Fruit fly (Drosophila melanogaster) whole organism, embryonic: ENCODE results near the gene CG14400.

Experiments used
- Abd-B ChIP-seq: fragments of 200-800 bp; sonication (Bioruptor generic); optimal IDR thresholded peaks from 2 replicates; lab custom pipeline; 2018; ENCODE audit warnings: missing biosample characterization, mild to moderate bottlenecking, missing genetic modification characterization, moderate library complexity
- Adf1 ChIP-seq: fragments of 200-800 bp; sonication (Bioruptor generic); IDR thresholded peaks from 2 replicates; pipeline ENCODE4 v1.3.6; 2022; ENCODE audit warnings: missing biosample characterization, missing genetic modification characterization
- CG11504 ChIP-seq: fragments of 200-800 bp; sonication (Bioruptor generic); optimal IDR thresholded peaks from 3 replicates; lab custom pipeline; 2019; ENCODE audit warnings: missing biosample characterization, mild to moderate bottlenecking, missing genetic modification characterization, moderate library complexity
- CG12219 ChIP-seq: fragments of 200-800 bp; sonication (Bioruptor generic); optimal IDR thresholded peaks from 3 replicates; lab custom pipeline; 2018; ENCODE audit warnings: missing biosample characterization, mild to moderate bottlenecking, missing genetic modification characterization
- CG12769 ChIP-seq: fragments of 200-800 bp; sonication (Bioruptor generic); optimal IDR thresholded peaks from 2 replicates; lab custom pipeline; 2019; ENCODE audit warnings: missing biosample characterization, mild to moderate bottlenecking, missing genetic modification characterization, moderate library complexity
- CG13287 ChIP-seq: fragments of 200-800 bp; sonication (Bioruptor generic); IDR thresholded peaks from 2 replicates; pipeline ENCODE4 v1.3.6; 2022; ENCODE audit warnings: missing biosample characterization, missing genetic modification characterization; ENCODE audit not compliant: partially characterized antibody
- CG13894 ChIP-seq: fragments of 200-800 bp; sonication (Bioruptor generic); optimal IDR thresholded peaks from 3 replicates; lab custom pipeline; 2018; ENCODE audit warnings: missing biosample characterization, mild to moderate bottlenecking, missing genetic modification characterization, moderate library complexity
- CG15269 ChIP-seq: fragments of 200-800 bp; sonication (Bioruptor generic); optimal IDR thresholded peaks from 2 replicates; lab custom pipeline; 2018; ENCODE audit warnings: missing biosample characterization, mild to moderate bottlenecking, missing genetic modification characterization, moderate library complexity
- CG30403 ChIP-seq: fragments of 200-800 bp; sonication (Bioruptor generic); optimal IDR thresholded peaks from 3 replicates; lab custom pipeline; 2016; ENCODE audit warnings: missing biosample characterization, missing genetic modification characterization
- CG32772 ChIP-seq: fragments of 200-800 bp; sonication (Bioruptor generic); IDR thresholded peaks from 2 replicates; pipeline ENCODE4 v1.3.6; 2022; ENCODE audit warnings: missing biosample characterization, missing genetic modification characterization
- CG3407 ChIP-seq: fragments of 200-800 bp; sonication (Bioruptor generic); optimal IDR thresholded peaks from 2 replicates; lab custom pipeline; 2018; ENCODE audit warnings: missing biosample characterization, mild to moderate bottlenecking, missing genetic modification characterization
- CG4328 ChIP-seq: fragments of 200-800 bp; sonication (Bioruptor generic); optimal IDR thresholded peaks from 3 replicates; lab custom pipeline; 2017; ENCODE audit warnings: missing biosample characterization, missing genetic modification reagents, missing genetic modification characterization
- CG6175 ChIP-seq: fragments of 200-800 bp; sonication (Bioruptor generic); IDR thresholded peaks from 3 replicates; pipeline ENCODE4 v1.3.6; 2022; ENCODE audit warnings: missing biosample characterization, missing genetic modification characterization
- CG6254 ChIP-seq: fragments of 200-800 bp; sonication (Bioruptor generic); optimal IDR thresholded peaks from 3 replicates; lab custom pipeline; 2017; ENCODE audit warnings: mild to moderate bottlenecking, missing biosample characterization, missing genetic modification reagents, missing genetic modification characterization
- CG7556 ChIP-seq: fragments of 200-800 bp; sonication (Bioruptor generic); optimal IDR thresholded peaks from 2 replicates; lab custom pipeline; 2017; ENCODE audit warnings: missing biosample characterization, mild to moderate bottlenecking, missing genetic modification characterization
- CG7839 ChIP-seq: fragments of 200-800 bp; sonication (Bioruptor generic); optimal IDR thresholded peaks from 3 replicates; lab custom pipeline; 2018; ENCODE audit warnings: missing biosample characterization, mild to moderate bottlenecking, missing genetic modification characterization, moderate library complexity
- CG8089 ChIP-seq: fragments of 200-800 bp; sonication (Bioruptor generic); optimal IDR thresholded peaks from 3 replicates; lab custom pipeline; 2016; ENCODE audit warnings: missing biosample characterization, missing genetic modification characterization
- CG8290 ChIP-seq, 3 experiments: fragments of 200-800 bp; sonication (Bioruptor generic); optimal IDR thresholded peaks; 2 replicates each; lab custom pipeline; 2016 to 2019; ENCODE audit warnings: missing biosample characterization in 3 of 3, missing genetic modification characterization in 3 of 3, mild to moderate bottlenecking in 2 of 3, moderate library complexity in 1 of 3
- CG9932 ChIP-seq: fragments of 200-800 bp; sonication (Bioruptor generic); IDR thresholded peaks from 2 replicates; pipeline ENCODE4 v1.3.6; 2022; ENCODE audit warnings: missing biosample characterization, missing genetic modification characterization
- Dad ChIP-seq: fragments of 200-800 bp; sonication (Bioruptor generic); optimal IDR thresholded peaks from 3 replicates; lab custom pipeline; 2016; ENCODE audit warnings: missing biosample characterization, missing genetic modification characterization
- Deaf1 ChIP-seq: fragments of 200-800 bp; optimal IDR thresholded peaks from 3 replicates; lab custom pipeline; 2019; ENCODE audit warnings: missing biosample characterization, mild to moderate bottlenecking, missing genetic modification characterization, moderate library complexity
- Dll ChIP-seq: fragments of 200-800 bp; sonication (Bioruptor generic); IDR thresholded peaks from 4 replicates; pipeline ENCODE4 v1.3.6; 2022; ENCODE audit warnings: missing biosample characterization, missing genetic modification characterization; ENCODE audit not compliant: partially characterized antibody
- Eip74EF ChIP-seq, 2 experiments: fragments of 200-800 bp in 1 of 2; fragments of >200 bp in 1 of 2; sonication (Bioruptor generic) in 1 of 2; optimal IDR thresholded peaks; 2 replicates each; lab custom pipeline; 2017 to 2019; ENCODE audit warnings: missing biosample characterization in 2 of 2, missing genetic modification characterization in 2 of 2, mild to moderate bottlenecking in 1 of 2, moderate library complexity in 1 of 2
- HLH4C ChIP-seq: fragments of 200-800 bp; sonication (Bioruptor generic); IDR thresholded peaks from 3 replicates; pipeline ENCODE4 v1.3.6; 2022; ENCODE audit warnings: missing biosample characterization, missing genetic modification characterization; ENCODE audit not compliant: partially characterized antibody
- Hr3 ChIP-seq: fragments of 200-800 bp; sonication (Bioruptor generic); optimal IDR thresholded peaks from 3 replicates; lab custom pipeline; 2016; ENCODE audit warnings: missing biosample characterization, missing genetic modification characterization
- Kr ChIP-seq: fragments of 200-800 bp; sonication (Bioruptor generic); optimal IDR thresholded peaks from 2 replicates; lab custom pipeline; 2017; ENCODE audit warnings: missing biosample characterization, mild to moderate bottlenecking, missing genetic modification characterization
- Med ChIP-seq: fragments of 200-800 bp; sonication (Bioruptor generic); peaks from one replicate; lab custom pipeline; 2016; ENCODE audit warnings: missing biosample characterization, missing genetic modification characterization, mild to moderate bottlenecking, inconsistent platforms, moderate library complexity
- Sox102F ChIP-seq: fragments of 200-800 bp; sonication (Bioruptor generic); optimal IDR thresholded peaks from 2 replicates; lab custom pipeline; 2018; ENCODE audit warnings: missing biosample characterization, mild to moderate bottlenecking, missing genetic modification characterization, moderate library complexity
- Taf1 ChIP-seq: fragments of 200-800 bp; sonication (Bioruptor generic); IDR thresholded peaks from 2 replicates; pipeline ENCODE4 v1.3.6; 2022; ENCODE audit warnings: missing biosample characterization, missing genetic modification characterization
- ap ChIP-seq: fragments of 200-800 bp; sonication (Bioruptor generic); IDR thresholded peaks from 2 replicates; pipeline ENCODE4 v1.3.6; 2022; ENCODE audit warnings: missing biosample characterization, missing genetic modification characterization
- chif ChIP-seq, 2 experiments: fragments of 200-800 bp; sonication (Bioruptor generic); optimal IDR thresholded peaks; 3 replicates each; lab custom pipeline; 2016; ENCODE audit warnings: missing biosample characterization in 2 of 2, missing genetic modification characterization in 2 of 2
- cwo ChIP-seq: fragments of 200-800 bp; sonication (Bioruptor generic); optimal IDR thresholded peaks from 3 replicates; lab custom pipeline; 2017; ENCODE audit warnings: missing biosample characterization, missing genetic modification characterization, mild to moderate bottlenecking, moderate library complexity, missing genetic modification reagents
- eve ChIP-seq, 2 experiments: fragments of >200 bp; optimal IDR thresholded peaks; 2 replicates each; lab custom pipeline; 2017; ENCODE audit warnings: missing biosample characterization in 2 of 2, missing genetic modification characterization in 2 of 2
- fd96Cb ChIP-seq: fragments of 200-800 bp; sonication (Bioruptor generic); optimal IDR thresholded peaks from 2 replicates; lab custom pipeline; 2018; ENCODE audit warnings: missing biosample characterization, mild to moderate bottlenecking, missing genetic modification characterization, moderate library complexity
- ftz-f1 ChIP-seq: fragments of 200-800 bp; sonication (Bioruptor generic); optimal IDR thresholded peaks from 2 replicates; lab custom pipeline; 2016; ENCODE audit warnings: missing biosample characterization, missing genetic modification characterization
- gce ChIP-seq: fragments of 200-800 bp; sonication (Bioruptor generic); IDR thresholded peaks from 3 replicates; pipeline ENCODE4 v1.3.6; 2022; ENCODE audit warnings: missing biosample characterization, missing genetic modification characterization
- gfzf ChIP-seq: fragments of 200-800 bp; sonication (Bioruptor generic); optimal IDR thresholded peaks from 2 replicates; lab custom pipeline; 2016; ENCODE audit warnings: missing biosample characterization, mild to moderate bottlenecking, missing genetic modification characterization, moderate library complexity
- hbn ChIP-seq: fragments of 200-800 bp; sonication (Bioruptor generic); IDR thresholded peaks from 2 replicates; pipeline ENCODE4 v1.3.6; 2022; ENCODE audit warnings: missing biosample characterization, missing genetic modification characterization; ENCODE audit not compliant: partially characterized antibody
- kni ChIP-seq: fragments of 200-800 bp; sonication (Bioruptor generic); optimal IDR thresholded peaks from 3 replicates; lab custom pipeline; 2017; ENCODE audit warnings: mild to moderate bottlenecking, missing biosample characterization, missing genetic modification reagents, missing genetic modification characterization
- knrl ChIP-seq: fragments of 200-800 bp; sonication (Bioruptor generic); IDR thresholded peaks from 3 replicates; pipeline ENCODE4 v1.3.6; 2022; ENCODE audit warnings: missing biosample characterization, missing genetic modification characterization; ENCODE audit not compliant: partially characterized antibody
- lilli ChIP-seq: fragments of 200-800 bp; sonication (Bioruptor generic); optimal IDR thresholded peaks from 3 replicates; lab custom pipeline; 2016; ENCODE audit warnings: missing biosample characterization, missing genetic modification characterization
- onecut ChIP-seq: fragments of 200-800 bp; sonication (Bioruptor generic); IDR thresholded peaks from 2 replicates; pipeline ENCODE4 v1.3.6; 2022; ENCODE audit warnings: missing biosample characterization, missing genetic modification characterization
- peb ChIP-seq: fragments of 200-800 bp; sonication (Bioruptor generic); IDR thresholded peaks from 2 replicates; pipeline ENCODE4 v1.3.6; 2022; ENCODE audit warnings: missing biosample characterization, missing genetic modification characterization
- ranshi ChIP-seq: fragments of 200-800 bp; sonication (Bioruptor generic); IDR thresholded peaks from 2 replicates; pipeline ENCODE4 v1.3.6; 2022; ENCODE audit warnings: missing biosample characterization, missing genetic modification characterization
- schlank ChIP-seq: fragments of 200-800 bp; sonication (Bioruptor generic); optimal IDR thresholded peaks from 2 replicates; lab custom pipeline; 2018; ENCODE audit warnings: missing biosample characterization, mild to moderate bottlenecking, missing genetic modification characterization
- sim ChIP-seq: fragments of 200-800 bp; sonication (Bioruptor generic); IDR thresholded peaks from 2 replicates; pipeline ENCODE4 v1.3.6; 2022; ENCODE audit warnings: missing biosample characterization, missing genetic modification characterization
- wor ChIP-seq: fragments of 200-800 bp; sonication (Bioruptor generic); IDR thresholded peaks from 2 replicates; pipeline ENCODE4 v1.3.6; 2022; ENCODE audit warnings: missing biosample characterization, missing genetic modification characterization
- zf30C ChIP-seq: fragments of 200-800 bp; sonication (Bioruptor generic); optimal IDR thresholded peaks from 3 replicates; lab custom pipeline; 2018; ENCODE audit warnings: missing biosample characterization, mild to moderate bottlenecking, missing genetic modification characterization

The CG14400 gene

dm6 chr2L:20889857-20890606 is 32.3 kb upstream of the CG14400 start (continued):
- TF ChIP-seq onecut (GFP tag; lab: Robert Waterston, UW), result no peak
- TF ChIP-seq CG12769 (tag; lab: Kevin White, UChicago), result peak; percentile 80
- TF ChIP-seq Dll (GFP tag; lab: Robert Waterston, UW), result 0 out of 4 replicates have a peak, but pooled peaks have one; percentile 22
- peak; percentile 34 for TF ChIP-seq Abd-B (GFP tag; lab: Kevin White, UChicago)
- peak; percentile 51 for TF ChIP-seq fd96Cb (tag; lab: Kevin White, UChicago)
- TF ChIP-seq Adf1 (GFP tag; lab: Robert Waterston, UW), result no peak
- no peak for TF ChIP-seq wor
- peak; percentile 48 for TF ChIP-seq CG30403 (GFP tag; lab: Kevin White, UChicago)
- no peak for TF ChIP-seq CG13894 (tag; lab: Kevin White, UChicago)
- peak; percentile 55 for TF ChIP-seq CG15269 (tag; lab: Kevin White, UChicago)
- TF ChIP-seq gce (GFP tag; lab: Robert Waterston, UW), result peak; percentile 10; the same call in 1 of the 3 replicates
- peak; percentile 77 for TF ChIP-seq Med (GFP tag; lab: Kevin White, UChicago)
- TF ChIP-seq peb (GFP tag; lab: Robert Waterston, UW), result no peak
- peak; percentile 32 for TF ChIP-seq CG7839 (tag; lab: Kevin White, UChicago)
- TF ChIP-seq ap (GFP tag; lab: Robert Waterston, UW), result no peak
- peak; percentile 57 for TF ChIP-seq kni
- TF ChIP-seq Eip74EF (GFP tag; optimal IDR thresholded peaks at IDR 0.05; lab: Kevin White, UChicago), result no peak
- TF ChIP-seq Hr3 (GFP tag; lab: Kevin White, UChicago), result no peak
- TF ChIP-seq CG32772 (GFP tag; lab: Robert Waterston, UW), result no peak
- peak; percentile 8 for TF ChIP-seq CG3407 (GFP tag; lab: Kevin White, UChicago)
- peak; percentile 66 for TF ChIP-seq Sox102F (GFP tag; lab: Kevin White, UChicago)
- peak; percentile 21; the same call in 1 of the 2 replicates for TF ChIP-seq ranshi
- no peak for TF ChIP-seq ftz-f1 (GFP tag; lab: Kevin White, UChicago)
- no peak for TF ChIP-seq CG8290 (GFP tag; optimal IDR thresholded peaks at IDR 0.05; lab: Kevin White, UChicago)
- TF ChIP-seq CG8290 (tag; optimal IDR thresholded peaks at IDR 0.05; lab: Kevin White, UChicago), result peak in 1 of 2 experiments; percentile 11
- TF ChIP-seq CG9932 (GFP tag; lab: Robert Waterston, UW), result no peak
- no peak for TF ChIP-seq gfzf
- no peak for TF ChIP-seq Kr (GFP tag; lab: Kevin White, UChicago)
- TF ChIP-seq cwo (GFP tag; lab: Kevin White, UChicago), result peak; percentile 42
- TF ChIP-seq sim (GFP tag; lab: Robert Waterston, UW), result no peak
- TF ChIP-seq CG4328 (GFP tag; lab: Kevin White, UChicago), result no peak
- TF ChIP-seq Dad (GFP tag; lab: Kevin White, UChicago), result peak; percentile 36
- TF ChIP-seq Taf1 (GFP tag; lab: Robert Waterston, UW), result no peak
- TF ChIP-seq Deaf1, result peak; percentile 32
- TF ChIP-seq CG6175 (GFP tag; lab: Robert Waterston, UW), result no peak
- TF ChIP-seq zf30C (GFP tag; lab: Kevin White, UChicago), result peak; percentile 37
- peak; percentile 44 for TF ChIP-seq CG12219 (GFP tag; lab: Kevin White, UChicago)
- TF ChIP-seq CG7556, result peak; percentile 23
- peak in 1 of 2 experiments; percentile 5 for TF ChIP-seq chif (GFP tag; optimal IDR thresholded peaks at IDR 0.05; lab: Kevin White, UChicago)
- peak; percentile 35 for TF ChIP-seq lilli (GFP tag; lab: Kevin White, UChicago)
- no peak for TF ChIP-seq HLH4C (GFP tag; lab: Robert Waterston, UW)
- peak; percentile 8 for TF ChIP-seq CG6254
- peak in 1 of 2 experiments; percentile 92 for TF ChIP-seq eve (GFP tag; optimal IDR thresholded peaks at IDR 0.05; lab: Kevin White, UChicago)
- no peak for TF ChIP-seq hbn (GFP tag; lab: Robert Waterston, UW)
- TF ChIP-seq CG8089 (GFP tag; lab: Kevin White, UChicago), result peak; percentile 3
- no peak for TF ChIP-seq knrl
- TF ChIP-seq schlank (tag; lab: Kevin White, UChicago), result no peak
- no peak; the same call in 1 of the 2 replicates for TF ChIP-seq CG13287 (GFP tag; lab: Robert Waterston, UW)
- peak; percentile 55 for TF ChIP-seq CG11504 (tag; lab: Kevin White, UChicago)
